Worm (Caenorhabditis elegans): Measurements from ENCODE around the gene T23F2.4.
A peak's percentile ranks its signal among the peaks of the same experiment; 100 is the strongest.

Gene T23F2.4

DNA sequence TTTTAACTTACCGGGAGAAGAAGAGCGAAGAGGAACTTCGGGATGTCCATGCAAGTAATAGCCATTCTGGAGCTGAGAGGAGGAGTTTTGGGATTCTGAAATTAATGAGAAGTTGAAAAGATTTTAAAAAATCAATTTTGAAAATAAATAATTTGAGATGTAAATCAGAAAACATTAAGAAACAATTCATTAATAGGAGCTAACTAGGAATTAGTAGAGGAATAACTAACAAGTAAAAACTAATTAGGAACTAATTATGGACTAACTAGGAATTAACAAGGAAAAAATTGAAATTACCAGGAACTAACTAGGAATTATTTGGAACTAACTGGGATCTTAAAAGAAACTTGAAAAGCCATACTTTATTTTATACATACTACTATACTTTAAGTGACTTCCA, at the start of gene T23F2.4:
T23F2.4 (minus strand) TSS at position 101 of the 400 bp plus-strand sequence.
- TF ChIP-seq rnt-1 (tag; optimal IDR thresholded peaks at IDR 0.05) (no peak), nhr-84 (tag; optimal IDR thresholded peaks at IDR 0.05) (no peak), vab-15 (tag; optimal IDR thresholded peaks at IDR 0.05) (no peak), fkh-4 (tag; optimal IDR thresholded peaks at IDR 0.05; ENCODE audit: borderline replicate concordance) (no peak), snu-23 (GFP tag; optimal IDR thresholded peaks at IDR 0.05) (no peak), unc-98 (GFP tag; IDR thresholded peaks at IDR 0.05) (no peak), ceh-8 (GFP tag; optimal IDR thresholded peaks at IDR 0.05) (no peak), mdl-1 (tag; optimal IDR thresholded peaks at IDR 0.05) (no peak), skn-1 (tag; optimal IDR thresholded peaks at IDR 0.05) (no peak), sox-4 (tag; optimal IDR thresholded peaks at IDR 0.05) (no peak), dpl-1 (GFP tag; optimal IDR thresholded peaks at IDR 0.05) (no peak), nhr-47 (tag; optimal IDR thresholded peaks at IDR 0.05) (no peak), hlh-17 (GFP tag; optimal IDR thresholded peaks at IDR 0.05; ENCODE audit: borderline replicate concordance) (no peak), sptf-1 (tag; optimal IDR thresholded peaks at IDR 0.05) (no peak), ztf-4 (tag; optimal IDR thresholded peaks at IDR 0.05) (no peak), fos-1 (tag; optimal IDR thresholded peaks at IDR 0.05) (no peak), lin-15B (tag; optimal IDR thresholded peaks at IDR 0.05) (no peak), ceh-63 (GFP tag; optimal IDR thresholded peaks at IDR 0.05) (no peak), jun-1 (tag; optimal IDR thresholded peaks at IDR 0.05) (no peak), aha-1 (tag; optimal IDR thresholded peaks at IDR 0.05) (no peak)

DNA sequence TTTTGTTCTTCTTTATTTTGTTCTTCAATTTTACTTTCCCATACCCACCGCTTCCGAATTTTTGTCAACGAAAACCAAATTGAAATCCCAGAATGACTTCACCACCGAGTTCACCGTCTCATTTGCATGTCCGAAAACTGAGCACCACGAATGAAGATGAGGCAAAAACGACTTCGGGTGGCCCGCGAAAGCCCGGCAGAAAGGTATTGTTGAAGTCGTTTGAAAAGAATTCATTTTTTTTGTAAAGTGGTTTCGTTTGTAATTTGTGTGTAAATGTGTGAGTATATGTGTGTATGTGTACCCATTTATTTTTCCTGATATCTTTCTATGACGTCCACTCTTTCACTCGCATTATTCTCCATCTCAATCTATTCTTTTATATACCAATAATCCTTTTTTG, 43.1 kb upstream of the T23F2.4 start, which contains the start of gene C38C5.1:
C38C5.1 (plus strand) TSS at position 90 of the 400 bp plus-strand sequence.
- TF ChIP-seq dsc-1 (tag; optimal IDR thresholded peaks at IDR 0.05) (peak; percentile 12), hlh-4 (tag; optimal IDR thresholded peaks at IDR 0.05) (no peak)

DNA sequence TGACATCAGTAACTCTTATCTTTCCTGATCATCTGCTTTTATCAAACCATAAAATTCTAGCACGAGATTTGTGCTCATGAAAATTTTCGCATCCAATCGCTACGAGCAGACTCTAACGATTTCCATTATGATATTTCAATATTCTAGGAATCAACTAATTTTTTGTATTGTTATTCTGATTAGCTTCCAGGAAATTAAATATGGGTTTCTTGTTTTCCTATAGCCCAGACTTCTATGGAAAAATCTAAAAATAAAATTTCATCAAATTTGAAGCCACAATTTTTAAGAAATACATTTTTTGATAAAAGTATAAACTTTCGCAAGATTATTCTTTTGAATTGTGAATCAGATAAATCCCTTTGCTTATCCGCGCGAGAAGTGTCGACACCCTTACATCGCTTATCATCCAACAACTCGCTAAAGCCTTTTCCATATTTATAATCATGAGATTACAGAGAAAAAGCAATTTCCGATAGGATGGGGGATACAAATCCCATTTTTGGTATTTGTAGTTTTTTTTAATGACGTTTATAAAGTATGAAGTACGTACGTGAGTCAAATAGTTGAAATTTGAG, 40.3 kb upstream of the T23F2.4 start:
- no peak for TF ChIP-seq ceh-88 (GFP tag; IDR thresholded peaks at IDR 0.05)
- no peak for TF ChIP-seq nhr-237 (tag; optimal IDR thresholded peaks at IDR 0.05)
- TF ChIP-seq sup-37 (GFP tag; optimal IDR thresholded peaks at IDR 0.05), result no peak
- TF ChIP-seq Y116A8C.19 (tag; optimal IDR thresholded peaks at IDR 0.05; ENCODE audit: borderline replicate concordance), result no peak
- no peak for TF ChIP-seq fkh-4 (tag; optimal IDR thresholded peaks at IDR 0.05; ENCODE audit: borderline replicate concordance)
- TF ChIP-seq F16B12.6 (tag; optimal IDR thresholded peaks at IDR 0.05), result no peak
- no peak for TF ChIP-seq unc-62 (GFP tag; optimal IDR thresholded peaks at IDR 0.05)
- TF ChIP-seq mab-9 (GFP tag; IDR thresholded peaks at IDR 0.05), result no peak
- TF ChIP-seq sox-4 (tag; optimal IDR thresholded peaks at IDR 0.05), result peak; percentile 67
- peak; percentile 38 for TF ChIP-seq nhr-71 (tag; optimal IDR thresholded peaks at IDR 0.05)
- no peak for TF ChIP-seq ces-1 (GFP tag; optimal IDR thresholded peaks at IDR 0.05)
- no peak for TF ChIP-seq swsn-7 (tag; optimal IDR thresholded peaks at IDR 0.05)
- no peak for TF ChIP-seq elt-3 (tag; optimal IDR thresholded peaks at IDR 0.05)
- peak; percentile 82 for TF ChIP-seq dsc-1 (tag; optimal IDR thresholded peaks at IDR 0.05)
- TF ChIP-seq aly-2 (tag; optimal IDR thresholded peaks at IDR 0.05), result no peak
- peak; percentile 70 for TF ChIP-seq fkh-8 (tag; optimal IDR thresholded peaks at IDR 0.05)
- no peak for TF ChIP-seq lin-13 (GFP tag; optimal IDR thresholded peaks at IDR 0.05)
- TF ChIP-seq nhr-20 (tag; optimal IDR thresholded peaks at IDR 0.05), result no peak
- TF ChIP-seq pax-3 (tag; optimal IDR thresholded peaks at IDR 0.05), result peak; percentile 48
- peak; percentile 41 for TF ChIP-seq egl-13 (tag; optimal IDR thresholded peaks at IDR 0.05)
- TF ChIP-seq nhr-47 (tag; optimal IDR thresholded peaks at IDR 0.05), result peak; percentile 13

All from whole organism, L1 larva.